Worm (Caenorhabditis elegans) whole organism, dauer: ENCODE data around the gene Y46G5A.20.

Source experiments
- unc-62 ChIP-seq: sonication (generic microtip); optimal IDR thresholded peaks from 2 replicates; lab custom pipeline; 2017; ENCODE audit warnings: missing biosample characterization, missing genetic modification reagents, missing genetic modification characterization

The Y46G5A.20 gene

ce11 chrII:12798814-12799213, 12.0 kb upstream of the Y46G5A.20 start:
- TF ChIP-seq unc-62 (GFP tag; lab: Kevin White, UChicago) = no peak

- TF ChIP-seq unc-62 (GFP tag; lab: Kevin White, UChicago) = no peak
Observed at ce11 chrII:12799364-12799763, 11.4 kb upstream of the Y46G5A.20 start.

ce11 chrII:12799927-12800522, 10.8 kb upstream of the Y46G5A.20 start:
- no peak for TF ChIP-seq unc-62 (GFP tag; lab: Kevin White, UChicago)

- no peak for TF ChIP-seq unc-62 (GFP tag; lab: Kevin White, UChicago)
Observed at ce11 chrII:12805161-12805560, 5.6 kb upstream of the Y46G5A.20 start, which contains the start of the genes Y46G5A.18 and Y46G5A.47. Gene Y46G5A.18 (minus strand): TSS chrII:12805261. Gene Y46G5A.47 (minus strand): TSS chrII:12805306.

- TF ChIP-seq unc-62 (GFP tag; lab: Kevin White, UChicago) = no peak
Observed at ce11 chrII:12805765-12806384, 4.9 kb upstream of the Y46G5A.20 start.

ce11 chrII:12806602-12807182, 4.1 kb upstream of the Y46G5A.20 start, which contains the start of gene spds-1:
Gene spds-1 (plus strand): TSS chrII:12806899.
- TF ChIP-seq unc-62 (GFP tag; lab: Kevin White, UChicago) = no peak

- no peak for TF ChIP-seq unc-62 (GFP tag; lab: Kevin White, UChicago)
Observed at ce11 chrII:12808746-12809145, 2.1 kb upstream of the Y46G5A.20 start.

- TF ChIP-seq unc-62 (GFP tag; lab: Kevin White, UChicago) = no peak
Observed at ce11 chrII:12809725-12810124, 1.1 kb upstream of the Y46G5A.20 start.

ce11 chrII:12813253-12813652, 2.4 kb downstream of the Y46G5A.20 start:
- no peak for TF ChIP-seq unc-62 (GFP tag; lab: Kevin White, UChicago)

ce11 chrII:12816412-12817146, 5.8 kb downstream of the Y46G5A.20 start, which contains the start of gene acl-7:
Gene acl-7 (minus strand): TSS chrII:12816462.
- TF ChIP-seq unc-62 (GFP tag; lab: Kevin White, UChicago) = no peak

- no peak for TF ChIP-seq unc-62 (GFP tag; lab: Kevin White, UChicago)
Observed at ce11 chrII:12818488-12818887, 7.7 kb downstream of the Y46G5A.20 start, which contains the start of gene Y46G5A.22. Gene Y46G5A.22 (minus strand): TSS chrII:12818588.

ce11 chrII:12819979-12820378, 9.2 kb downstream of the Y46G5A.20 start:
- TF ChIP-seq unc-62 (GFP tag; lab: Kevin White, UChicago) = no peak

ce11 chrII:12823437-12823836, 12.6 kb downstream of the Y46G5A.20 start, which contains the start of gene Y46G5A.36:
Gene Y46G5A.36 (plus strand): TSS chrII:12823679.
- TF ChIP-seq unc-62 (GFP tag; lab: Kevin White, UChicago) = no peak

ce11 chrII:12824463-12824862, 13.7 kb downstream of the Y46G5A.20 start:
- no peak for TF ChIP-seq unc-62 (GFP tag; lab: Kevin White, UChicago)

- TF ChIP-seq unc-62 (GFP tag; lab: Kevin White, UChicago) = no peak
Observed at ce11 chrII:12826752-12827151, 15.9 kb downstream of the Y46G5A.20 start, which contains the start of gene Y46G5A.38. Gene Y46G5A.38 (plus strand): TSS chrII:12827052.

ce11 chrII:12828863-12829262, 18.1 kb downstream of the Y46G5A.20 start, which contains the start of gene Y46G5A.23:
Gene Y46G5A.23 (minus strand): TSS chrII:12828963.
- TF ChIP-seq unc-62 (GFP tag; lab: Kevin White, UChicago) = no peak
